Fruit fly (Drosophila melanogaster): ENCODE measurements around the gene CG33235.

dm6 chrX:11457149-11457548 lies 34.2 kb downstream of the CG33235 start:
- no peak for TF ChIP-seq CTCF (optimal IDR thresholded peaks at IDR 0.05)
- no peak for TF ChIP-seq CG8478 (optimal IDR thresholded peaks at IDR 0.05)
